Fruit fly (Drosophila melanogaster): ENCODE measurements around the gene CG14024.

DNA sequence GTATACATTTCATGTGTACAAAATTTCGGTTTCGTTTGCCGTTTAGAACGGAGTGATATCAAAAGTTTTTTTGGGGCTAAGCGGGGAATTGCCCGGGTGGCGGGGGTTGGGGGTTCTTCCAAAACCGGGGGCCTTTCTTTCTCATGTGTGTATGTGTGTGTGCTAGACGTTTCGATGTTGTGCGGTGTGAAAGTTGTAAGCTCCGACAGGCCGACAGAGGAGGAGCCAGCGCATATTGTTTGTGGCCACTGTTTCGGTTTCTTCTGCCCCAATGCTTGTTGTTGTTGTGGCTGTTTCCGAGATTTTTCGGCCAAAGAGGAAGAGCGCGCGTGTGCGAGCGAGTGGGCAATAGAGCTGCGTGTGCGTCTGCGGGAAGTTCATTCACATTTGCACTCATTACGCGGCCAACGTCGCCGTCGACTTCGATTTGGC, 14.4 kb downstream of the CG14024 start:
- TF ChIP-seq CTCF (optimal IDR thresholded peaks at IDR 0.05) (no peak), CG8478 (optimal IDR thresholded peaks at IDR 0.05) (no peak)
